Worm (Caenorhabditis elegans) whole organism, early embryonic: Measurements from ENCODE around the gene srj-7.

Experiments used
- B0310.2 ChIP-seq: sonication (generic microtip); optimal IDR thresholded peaks from 2 replicates; lab custom pipeline; 2016; ENCODE audit warnings: mild to moderate bottlenecking, missing genetic modification characterization, missing compliant biosample characterization
- ceh-13 ChIP-seq: fragments of 200-800 bp; sonication (Bioruptor generic); optimal IDR thresholded peaks from 2 replicates; lab custom pipeline; 2018; ENCODE audit warnings: mild to moderate bottlenecking, missing genetic modification characterization, missing compliant biosample characterization
- ceh-36 ChIP-seq: sonication (generic microtip); optimal IDR thresholded peaks from 2 replicates; lab custom pipeline; 2016; ENCODE audit warnings: missing genetic modification characterization, inconsistent platforms, missing compliant biosample characterization
- ets-7 ChIP-seq: sonication (generic microtip); optimal IDR thresholded peaks from 2 replicates; lab custom pipeline; 2016; ENCODE audit warnings: missing genotype, missing genetic modification characterization, missing compliant biosample characterization
- flt-1 ChIP-seq: fragments of 200-800 bp; sonication (Bioruptor generic); IDR thresholded peaks from 2 replicates; pipeline ENCODE4 v1.3.6; 2022; ENCODE audit warnings: missing genetic modification characterization, missing compliant biosample characterization
- hmbx-1 ChIP-seq: sonication (generic microtip); optimal IDR thresholded peaks from 2 replicates; lab custom pipeline; 2016; ENCODE audit warnings: mild to moderate bottlenecking, missing genetic modification characterization, missing compliant biosample characterization
- hmg-4 ChIP-seq: fragments of 200-800 bp; sonication (Bioruptor generic); optimal IDR thresholded peaks from 2 replicates; lab custom pipeline; 2018; ENCODE audit warnings: mild to moderate bottlenecking, missing genetic modification characterization, missing compliant biosample characterization
- pes-1 ChIP-seq: fragments of 200-800 bp; sonication (Bioruptor generic); IDR thresholded peaks from 2 replicates; pipeline ENCODE4 v1.3.6; 2022; ENCODE audit warnings: missing genetic modification reagents, missing genetic modification characterization, missing compliant biosample characterization
- tra-4 ChIP-seq: sonication (generic microtip); optimal IDR thresholded peaks from 2 replicates; lab custom pipeline; 2017; ENCODE audit warnings: missing genetic modification characterization, missing compliant biosample characterization

srj-7 gene

ce11 chrV:3289267-3289666, 44.5 kb downstream of the srj-7 start, which contains the start of gene F35F10.6:
Gene F35F10.6, minus strand, starts transcription at chrV:3289367.
- TF ChIP-seq ceh-13 (GFP tag; lab: Kevin White, UChicago) (no peak), ceh-36 (tag; lab: Kevin White, UChicago) (no peak), B0310.2 (no peak), tra-4 (tag; lab: Kevin White, UChicago) (no peak), flt-1 (GFP tag; lab: Robert Waterston, UW) (no peak), hmbx-1 (tag; lab: Kevin White, UChicago) (no peak)

- TF ChIP-seq hmg-4 (GFP tag; lab: Kevin White, UChicago) (no peak), pes-1 (GFP tag; lab: Robert Waterston, UW) (no peak), ceh-36 (tag; lab: Kevin White, UChicago) (no peak), ets-7 (no peak)
Measured at ce11 chrV:3295368-3295767, 50.6 kb downstream of the srj-7 start.
